Fruit fly (Drosophila melanogaster) whole organism, embryonic: Measurements from ENCODE around the gene Cyp4d21.

Experiments used
- Bdp1 ChIP-seq: fragments of 200-800 bp; sonication (Bioruptor generic); optimal IDR thresholded peaks from 3 replicates; lab custom pipeline; 2016; ENCODE audit warnings: missing biosample characterization, missing genetic modification characterization
- Bgb ChIP-seq: fragments of 200-800 bp; sonication (Bioruptor generic); IDR thresholded peaks from 2 replicates; pipeline ENCODE4 v1.3.6; 2022; ENCODE audit warnings: missing biosample characterization, missing genetic modification characterization; ENCODE audit not compliant: partially characterized antibody
- CG1024 ChIP-seq: fragments of 200-800 bp; sonication (Bioruptor generic); IDR thresholded peaks from 2 replicates; pipeline ENCODE4 v1.3.6; 2022; ENCODE audit warnings: missing biosample characterization, missing genetic modification characterization
- CG12744 ChIP-seq: fragments of 200-800 bp; sonication (Bioruptor generic); optimal IDR thresholded peaks from 2 replicates; lab custom pipeline; 2016; ENCODE audit warnings: missing biosample characterization, missing genetic modification characterization
- CG14014 ChIP-seq: fragments of 200-800 bp; sonication (Bioruptor generic); IDR thresholded peaks from 2 replicates; pipeline ENCODE4 v1.3.6; 2022; ENCODE audit warnings: missing biosample characterization, missing genetic modification characterization
- CG14667 ChIP-seq: fragments of 200-800 bp; sonication (Bioruptor generic); IDR thresholded peaks from 2 replicates; pipeline ENCODE4 v1.3.6; 2022; ENCODE audit warnings: missing biosample characterization, missing genetic modification characterization
- CG17568 ChIP-seq: fragments of 200-800 bp; sonication (Bioruptor generic); optimal IDR thresholded peaks from 2 replicates; lab custom pipeline; 2018; ENCODE audit warnings: missing biosample characterization, mild to moderate bottlenecking, missing genetic modification characterization, moderate library complexity
- CG18262 ChIP-seq: fragments of 200-800 bp; optimal IDR thresholded peaks from 3 replicates; lab custom pipeline; 2019; ENCODE audit warnings: missing biosample characterization, mild to moderate bottlenecking, missing genetic modification characterization, moderate library complexity
- CG2116 ChIP-seq: fragments of 200-800 bp; sonication (Bioruptor generic); optimal IDR thresholded peaks from 3 replicates; lab custom pipeline; 2018; ENCODE audit warnings: missing biosample characterization, mild to moderate bottlenecking, missing genetic modification characterization
- CG34422 ChIP-seq: fragments of 200-800 bp; sonication (Bioruptor generic); IDR thresholded peaks from 3 replicates; pipeline ENCODE4 v1.3.6; 2022; ENCODE audit warnings: missing biosample characterization, missing genetic modification characterization
- CG3726 ChIP-seq: fragments of 200-800 bp; sonication (Bioruptor generic); IDR thresholded peaks from 3 replicates; pipeline ENCODE4, ENCODE4 v1.3.6; 2022; ENCODE audit warnings: missing biosample characterization, missing genetic modification characterization
- CG3995 ChIP-seq: fragments of 200-800 bp; sonication (Bioruptor generic); optimal IDR thresholded peaks from 3 replicates; lab custom pipeline; 2016; ENCODE audit warnings: missing biosample characterization, missing genetic modification characterization
- CG4328 ChIP-seq: fragments of 200-800 bp; sonication (Bioruptor generic); optimal IDR thresholded peaks from 3 replicates; lab custom pipeline; 2017; ENCODE audit warnings: missing biosample characterization, missing genetic modification reagents, missing genetic modification characterization
- CG6254 ChIP-seq: fragments of 200-800 bp; sonication (Bioruptor generic); optimal IDR thresholded peaks from 3 replicates; lab custom pipeline; 2017; ENCODE audit warnings: mild to moderate bottlenecking, missing biosample characterization, missing genetic modification reagents, missing genetic modification characterization
- CG6813 ChIP-seq: fragments of 200-800 bp; sonication (Bioruptor generic); optimal IDR thresholded peaks from 2 replicates; lab custom pipeline; 2017; ENCODE audit warnings: missing biosample characterization, missing genetic modification characterization, mild to moderate bottlenecking, moderate library complexity, missing genetic modification reagents
- CG6854 ChIP-seq: fragments of 200-800 bp; sonication (Bioruptor generic); optimal IDR thresholded peaks from 3 replicates; lab custom pipeline; 2017; ENCODE audit warnings: missing biosample characterization, mild to moderate bottlenecking, missing genetic modification characterization
- CG7357 ChIP-seq: fragments of 200-800 bp; sonication (Bioruptor generic); IDR thresholded peaks from 3 replicates; pipeline ENCODE4 v1.3.6; 2022; ENCODE audit warnings: missing biosample characterization, missing genetic modification characterization
- CG8388 ChIP-seq: fragments of 200-800 bp; sonication (Bioruptor generic); optimal IDR thresholded peaks from 2 replicates; lab custom pipeline; 2019; ENCODE audit warnings: missing biosample characterization, mild to moderate bottlenecking, missing genetic modification characterization, moderate library complexity
- CG8924 ChIP-seq: fragments of 200-800 bp; optimal IDR thresholded peaks from 3 replicates; lab custom pipeline; 2019; ENCODE audit warnings: missing biosample characterization, mild to moderate bottlenecking, missing genetic modification characterization, moderate library complexity
- Chrac-16 ChIP-seq: fragments of 200-800 bp; sonication (Bioruptor generic); optimal IDR thresholded peaks from 3 replicates; lab custom pipeline; 2016; ENCODE audit warnings: missing biosample characterization, missing genetic modification characterization
- Dip3 ChIP-seq: fragments of 200-800 bp; sonication (Bioruptor generic); optimal IDR thresholded peaks from 3 replicates; lab custom pipeline; 2016; ENCODE audit warnings: missing biosample characterization, missing genetic modification characterization
- Dp ChIP-seq: fragments of 200-800 bp; sonication (Bioruptor generic); optimal IDR thresholded peaks from 2 replicates; lab custom pipeline; 2018; ENCODE audit warnings: missing biosample characterization, mild to moderate bottlenecking, missing genetic modification characterization, moderate library complexity
- Hey ChIP-seq: fragments of 200-800 bp; sonication (Bioruptor generic); optimal IDR thresholded peaks from 3 replicates; lab custom pipeline; 2018; ENCODE audit warnings: missing biosample characterization, mild to moderate bottlenecking, missing genetic modification characterization
- Nf-YB ChIP-seq: fragments of 200-800 bp; sonication (Bioruptor generic); optimal IDR thresholded peaks from 3 replicates; lab custom pipeline; 2019; ENCODE audit warnings: missing biosample characterization, mild to moderate bottlenecking, missing genetic modification characterization, moderate library complexity
- Rx ChIP-seq: fragments of 200-800 bp; sonication (Bioruptor generic); IDR thresholded peaks from 2 replicates; pipeline ENCODE4 v1.3.6; 2022; ENCODE audit warnings: missing biosample characterization, missing genetic modification characterization
- TFAM ChIP-seq: fragments of 200-800 bp; sonication (Bioruptor generic); optimal IDR thresholded peaks from 2 replicates; lab custom pipeline; 2017; ENCODE audit warnings: missing biosample characterization, missing genetic modification characterization, inconsistent platforms
- abd-A ChIP-seq: fragments of 200-800 bp; sonication (Bioruptor generic); optimal IDR thresholded peaks from 3 replicates; lab custom pipeline; 2019; ENCODE audit warnings: missing biosample characterization, mild to moderate bottlenecking, missing genetic modification characterization, moderate library complexity
- aop ChIP-seq: fragments of 200-800 bp; sonication (Bioruptor generic); IDR thresholded peaks from 2 replicates; pipeline ENCODE4 v1.3.6; 2022; ENCODE audit warnings: missing biosample characterization, missing genetic modification characterization
- ap ChIP-seq: fragments of 200-800 bp; sonication (Bioruptor generic); IDR thresholded peaks from 2 replicates; pipeline ENCODE4 v1.3.6; 2022; ENCODE audit warnings: missing biosample characterization, missing genetic modification characterization
- ara ChIP-seq: fragments of 200-800 bp; sonication (Bioruptor generic); IDR thresholded peaks from 2 replicates; pipeline ENCODE4 v1.3.6; 2022; ENCODE audit warnings: missing biosample characterization, missing genetic modification characterization
- cad ChIP-seq: fragments of >200 bp; optimal IDR thresholded peaks from 2 replicates; lab custom pipeline; 2017; ENCODE audit warnings: missing biosample characterization, missing genetic modification characterization
- crc ChIP-seq: fragments of 200-800 bp; sonication (Bioruptor generic); optimal IDR thresholded peaks from 2 replicates; lab custom pipeline; 2016; ENCODE audit warnings: missing biosample characterization, missing genetic modification characterization
- crp ChIP-seq, 2 experiments: fragments of 200-800 bp; sonication (Bioruptor generic); optimal IDR thresholded peaks; 2 replicates in 1 of 2; 3 replicates in 1 of 2; lab custom pipeline; 2017; ENCODE audit warnings: missing biosample characterization in 2 of 2, missing genetic modification characterization in 2 of 2, mild to moderate bottlenecking in 1 of 2, moderate library complexity in 1 of 2
- dimm ChIP-seq: fragments of 200-800 bp; sonication (Bioruptor generic); IDR thresholded peaks from 2 replicates; pipeline ENCODE4 v1.3.6; 2022; ENCODE audit warnings: missing biosample characterization, missing genetic modification characterization
- dpn ChIP-seq, 2 experiments: fragments of 200-800 bp; sonication (Bioruptor generic); optimal IDR thresholded peaks; 3 replicates each; lab custom pipeline; 2016; ENCODE audit warnings: missing biosample characterization in 2 of 2, missing genetic modification characterization in 2 of 2
- esg ChIP-seq: fragments of 200-800 bp; sonication (Bioruptor generic); conservative IDR thresholded peaks from 2 replicates; pipeline ENCODE4 v1.3.6; 2022; ENCODE audit warnings: missing biosample characterization, missing genetic modification characterization
- eyg ChIP-seq: fragments of 200-800 bp; sonication (Bioruptor generic); optimal IDR thresholded peaks from 3 replicates; lab custom pipeline; 2016; ENCODE audit warnings: missing biosample characterization, missing genetic modification characterization
- ftz-f1 ChIP-seq: fragments of 200-800 bp; sonication (Bioruptor generic); optimal IDR thresholded peaks from 2 replicates; lab custom pipeline; 2016; ENCODE audit warnings: missing biosample characterization, missing genetic modification characterization
- gem ChIP-seq: fragments of 200-800 bp; sonication (Bioruptor generic); optimal IDR thresholded peaks from 2 replicates; lab custom pipeline; 2019; ENCODE audit warnings: missing biosample characterization, mild to moderate bottlenecking, missing genetic modification characterization, moderate library complexity
- gro ChIP-seq: fragments of 200-800 bp; sonication (Bioruptor generic); optimal IDR thresholded peaks from 2 replicates; lab custom pipeline; 2016; ENCODE audit warnings: missing biosample characterization, missing genetic modification characterization
- gsb-n ChIP-seq: fragments of 200-800 bp; sonication (Bioruptor generic); optimal IDR thresholded peaks from 3 replicates; lab custom pipeline; 2018; ENCODE audit warnings: missing biosample characterization, mild to moderate bottlenecking, missing genetic modification characterization
- h ChIP-seq: fragments of >200 bp; optimal IDR thresholded peaks from 2 replicates; lab custom pipeline; 2017
- hth ChIP-seq: fragments of >200 bp; optimal IDR thresholded peaks from 2 replicates; lab custom pipeline; 2017; ENCODE audit warnings: inconsistent platforms
- luna ChIP-seq: fragments of 200-800 bp; sonication (Bioruptor generic); optimal IDR thresholded peaks from 2 replicates; lab custom pipeline; 2016; ENCODE audit warnings: missing biosample characterization, missing genetic modification characterization
- maf-S ChIP-seq: fragments of 200-800 bp; sonication (Bioruptor generic); optimal IDR thresholded peaks from 2 replicates; lab custom pipeline; 2016; ENCODE audit warnings: missing biosample characterization, missing genetic modification characterization
- peb ChIP-seq: fragments of 200-800 bp; sonication (Bioruptor generic); IDR thresholded peaks from 2 replicates; pipeline ENCODE4 v1.3.6; 2022; ENCODE audit warnings: missing biosample characterization, missing genetic modification characterization
- pros ChIP-seq: fragments of 200-800 bp; sonication (Bioruptor generic); optimal IDR thresholded peaks from 3 replicates; lab custom pipeline; 2019; ENCODE audit warnings: missing biosample characterization, mild to moderate bottlenecking, missing genetic modification characterization, moderate library complexity
- schlank ChIP-seq: fragments of 200-800 bp; sonication (Bioruptor generic); optimal IDR thresholded peaks from 2 replicates; lab custom pipeline; 2018; ENCODE audit warnings: missing biosample characterization, mild to moderate bottlenecking, missing genetic modification characterization
- shn ChIP-seq: fragments of 200-800 bp; sonication (Bioruptor generic); optimal IDR thresholded peaks from 3 replicates; lab custom pipeline; 2016; ENCODE audit warnings: missing biosample characterization, missing genetic modification characterization
- so ChIP-seq: fragments of 200-800 bp; sonication (Bioruptor generic); IDR thresholded peaks from 3 replicates; pipeline ENCODE4 v1.3.6; 2022; ENCODE audit warnings: missing biosample characterization, missing genetic modification characterization
- wor ChIP-seq: fragments of 200-800 bp; sonication (Bioruptor generic); IDR thresholded peaks from 2 replicates; pipeline ENCODE4 v1.3.6; 2022; ENCODE audit warnings: missing biosample characterization, missing genetic modification characterization
- zen2 ChIP-seq: fragments of 200-800 bp; sonication (Bioruptor generic); IDR thresholded peaks from 3 replicates; pipeline ENCODE4 v1.3.6; 2022; ENCODE audit warnings: missing biosample characterization, missing genetic modification characterization; ENCODE audit not compliant: partially characterized antibody

The Cyp4d21 gene

DNA sequence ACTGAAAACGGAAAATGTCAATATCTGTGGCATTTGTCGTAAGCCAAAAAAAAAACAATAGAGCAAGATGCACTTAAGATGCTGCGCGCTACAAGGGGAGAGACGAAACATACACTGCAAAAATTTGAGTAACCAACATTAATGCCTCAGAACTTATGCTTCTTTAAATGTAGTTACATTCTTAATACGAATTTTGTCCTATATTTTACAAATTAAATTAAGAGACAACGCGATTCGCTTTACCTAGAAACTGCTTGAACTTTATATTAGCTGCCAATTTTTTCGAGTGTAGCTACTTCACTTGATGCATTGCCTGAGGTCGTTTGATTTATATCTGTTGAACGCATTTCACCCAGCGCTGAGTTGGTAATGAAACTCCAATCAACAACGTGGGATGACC, 8.5 kb upstream of the Cyp4d21 start (continued):
- TF ChIP-seq zen2 (GFP tag; lab: Robert Waterston, UW) (no peak), gro (GFP tag; lab: Kevin White, UChicago) (no peak), Bdp1 (GFP tag; lab: Kevin White, UChicago) (peak; percentile 62), wor (GFP tag; lab: Robert Waterston, UW) (peak; percentile 85), CG7357 (GFP tag; lab: Robert Waterston, UW) (0 out of 3 replicates have a peak, but pooled peaks have one; percentile 60), aop (GFP tag; lab: Robert Waterston, UW) (peak; percentile 82), gsb-n (tag; lab: Kevin White, UChicago) (peak; percentile 92), shn (GFP tag; lab: Kevin White, UChicago) (peak; percentile 35), CG1024 (GFP tag; lab: Robert Waterston, UW) (peak; percentile 87), cad (no peak), CG2116 (GFP tag; lab: Kevin White, UChicago) (peak; percentile 51), CG14667 (GFP tag; lab: Robert Waterston, UW) (peak; percentile 71), CG14014 (GFP tag; lab: Robert Waterston, UW) (peak; percentile 37; the same call in 1 of the 2 replicates), CG6254 (GFP tag; lab: Kevin White, UChicago) (peak; percentile 89), crc (GFP tag; lab: Kevin White, UChicago) (peak; percentile 14), esg (GFP tag; lab: Robert Waterston, UW) (peak; percentile 75), peb (GFP tag; lab: Robert Waterston, UW) (peak; percentile 83), pros (GFP tag; lab: Kevin White, UChicago) (peak; percentile 88), CG8388 (GFP tag; lab: Kevin White, UChicago) (peak; percentile 88), CG3995 (no peak), TFAM (GFP tag; lab: Kevin White, UChicago) (peak; percentile 77), hth (no peak), ap (GFP tag; lab: Robert Waterston, UW) (peak; percentile 88), crp (GFP tag; optimal IDR thresholded peaks at IDR 0.05; lab: Kevin White, UChicago) (peak in 1 of 2 experiments; percentile 24), gem (tag; lab: Kevin White, UChicago) (peak; percentile 90), Dp (GFP tag; lab: Kevin White, UChicago) (no peak), schlank (tag; lab: Kevin White, UChicago) (no peak), CG6813 (peak; percentile 88), dimm (GFP tag; lab: Robert Waterston, UW) (peak; percentile 74), dpn (GFP tag; optimal IDR thresholded peaks at IDR 0.05; lab: Kevin White, UChicago) (peak; percentile 77 to 83), luna (no peak), CG34422 (GFP tag; lab: Robert Waterston, UW) (peak; percentile 68; the same call in 2 of the 3 replicates), CG4328 (GFP tag; lab: Kevin White, UChicago) (peak; percentile 58), abd-A (tag; lab: Kevin White, UChicago) (no peak), h (lab: Kevin White, UChicago) (no peak), CG3726 (peak; percentile 70; the same call in 2 of the 3 replicates), Rx (GFP tag; lab: Robert Waterston, UW) (peak; percentile 71), CG12744 (GFP tag; lab: Kevin White, UChicago) (peak; percentile 62), maf-S (GFP tag; lab: Kevin White, UChicago) (peak; percentile 61), Chrac-16 (GFP tag; lab: Kevin White, UChicago) (peak; percentile 87), CG8924 (tag; lab: Kevin White, UChicago) (peak; percentile 84), CG6854 (GFP tag; lab: Kevin White, UChicago) (no peak), Bgb (GFP tag; lab: Robert Waterston, UW) (no peak), CG17568 (peak; percentile 23), ara (peak; percentile 97), so (GFP tag; lab: Robert Waterston, UW) (peak; percentile 80; the same call in 2 of the 3 replicates), CG18262 (tag; lab: Kevin White, UChicago) (peak; percentile 92), Hey (tag; lab: Kevin White, UChicago) (no peak), eyg (GFP tag; lab: Kevin White, UChicago) (peak; percentile 38), ftz-f1 (GFP tag; lab: Kevin White, UChicago) (no peak), Nf-YB (GFP tag; lab: Kevin White, UChicago) (peak; percentile 58), Dip3 (peak; percentile 38)
